Fruit fly (Drosophila melanogaster) whole organism, embryonic: ENCODE results near the gene Chchd2.

ENCODE experiments used
- Abd-B ChIP-seq: fragments of 200-800 bp; sonication (Bioruptor generic); optimal IDR thresholded peaks from 2 replicates; lab custom pipeline; 2018; ENCODE audit warnings: missing biosample characterization, mild to moderate bottlenecking, missing genetic modification characterization, moderate library complexity
- BEAF-32 ChIP-seq: fragments of 200-800 bp; sonication (Bioruptor generic); optimal IDR thresholded peaks from 3 replicates; lab custom pipeline; 2017; ENCODE audit warnings: missing biosample characterization, missing genetic modification characterization, mild to moderate bottlenecking, moderate library complexity, missing genetic modification reagents
- CG12744 ChIP-seq: fragments of 200-800 bp; sonication (Bioruptor generic); optimal IDR thresholded peaks from 2 replicates; lab custom pipeline; 2016; ENCODE audit warnings: missing biosample characterization, missing genetic modification characterization
- CG12942 ChIP-seq: fragments of 200-800 bp; sonication (Bioruptor generic); optimal IDR thresholded peaks from 3 replicates; lab custom pipeline; 2016; ENCODE audit warnings: missing biosample characterization, missing genetic modification characterization
- CG13424 ChIP-seq: fragments of 200-800 bp; sonication (Bioruptor generic); optimal IDR thresholded peaks from 2 replicates; lab custom pipeline; 2019; ENCODE audit warnings: missing biosample characterization, mild to moderate bottlenecking, missing genetic modification characterization, moderate library complexity
- CG13775 ChIP-seq: fragments of 200-800 bp; sonication (Bioruptor generic); optimal IDR thresholded peaks from 3 replicates; lab custom pipeline; 2017; ENCODE audit warnings: missing biosample characterization, mild to moderate bottlenecking, missing genetic modification characterization
- CG1603 ChIP-seq: fragments of 200-800 bp; sonication (Bioruptor generic); optimal IDR thresholded peaks from 2 replicates; lab custom pipeline; 2019; ENCODE audit warnings: missing biosample characterization, mild to moderate bottlenecking, missing genetic modification characterization, moderate library complexity
- CG1647 ChIP-seq: fragments of 200-800 bp; sonication (Bioruptor generic); optimal IDR thresholded peaks from 3 replicates; lab custom pipeline; 2016; ENCODE audit warnings: missing biosample characterization, missing genetic modification characterization
- CG17385 ChIP-seq: fragments of 200-800 bp; sonication (Bioruptor generic); optimal IDR thresholded peaks from 3 replicates; lab custom pipeline; 2018; ENCODE audit warnings: missing biosample characterization, mild to moderate bottlenecking, missing genetic modification characterization
- CG17568 ChIP-seq: fragments of 200-800 bp; sonication (Bioruptor generic); optimal IDR thresholded peaks from 2 replicates; lab custom pipeline; 2018; ENCODE audit warnings: missing biosample characterization, mild to moderate bottlenecking, missing genetic modification characterization, moderate library complexity
- CG18262 ChIP-seq: fragments of 200-800 bp; optimal IDR thresholded peaks from 3 replicates; lab custom pipeline; 2019; ENCODE audit warnings: missing biosample characterization, mild to moderate bottlenecking, missing genetic modification characterization, moderate library complexity
- CG2120 ChIP-seq: fragments of 200-800 bp; sonication (Bioruptor generic); optimal IDR thresholded peaks from 3 replicates; lab custom pipeline; 2016; ENCODE audit warnings: missing biosample characterization, missing genetic modification characterization
- CG3407 ChIP-seq: fragments of 200-800 bp; sonication (Bioruptor generic); optimal IDR thresholded peaks from 2 replicates; lab custom pipeline; 2018; ENCODE audit warnings: missing biosample characterization, mild to moderate bottlenecking, missing genetic modification characterization
- CG3847 ChIP-seq: fragments of 200-800 bp; sonication (Bioruptor generic); IDR thresholded peaks from 2 replicates; pipeline ENCODE4 v1.3.6; 2022; ENCODE audit warnings: missing biosample characterization, missing genetic modification characterization
- CG42726 ChIP-seq: fragments of 200-800 bp; sonication (Bioruptor generic); IDR thresholded peaks from 2 replicates; pipeline ENCODE4 v1.3.6; 2022; ENCODE audit warnings: missing biosample characterization, missing genetic modification characterization; ENCODE audit not compliant: partially characterized antibody
- CG4820 ChIP-seq: fragments of 200-800 bp; sonication (Bioruptor generic); optimal IDR thresholded peaks from 3 replicates; lab custom pipeline; 2016; ENCODE audit warnings: missing biosample characterization, missing genetic modification characterization
- CG6813 ChIP-seq: fragments of 200-800 bp; sonication (Bioruptor generic); optimal IDR thresholded peaks from 2 replicates; lab custom pipeline; 2017; ENCODE audit warnings: missing biosample characterization, missing genetic modification characterization, mild to moderate bottlenecking, moderate library complexity, missing genetic modification reagents
- CG7556 ChIP-seq: fragments of 200-800 bp; sonication (Bioruptor generic); optimal IDR thresholded peaks from 2 replicates; lab custom pipeline; 2017; ENCODE audit warnings: missing biosample characterization, mild to moderate bottlenecking, missing genetic modification characterization
- CG8281 ChIP-seq: fragments of 200-800 bp; sonication (Bioruptor generic); optimal IDR thresholded peaks from 2 replicates; lab custom pipeline; 2018; ENCODE audit warnings: missing biosample characterization, mild to moderate bottlenecking, missing genetic modification characterization, moderate library complexity
- CG8765 ChIP-seq: fragments of 200-800 bp; sonication (Bioruptor generic); IDR thresholded peaks from 2 replicates; pipeline ENCODE4 v1.3.6; 2022; ENCODE audit warnings: missing biosample characterization, missing genetic modification characterization
- CG8924 ChIP-seq: fragments of 200-800 bp; optimal IDR thresholded peaks from 3 replicates; lab custom pipeline; 2019; ENCODE audit warnings: missing biosample characterization, mild to moderate bottlenecking, missing genetic modification characterization, moderate library complexity
- CG9876 ChIP-seq: fragments of 200-800 bp; sonication (Bioruptor generic); optimal IDR thresholded peaks from 2 replicates; lab custom pipeline; 2016; ENCODE audit warnings: missing biosample characterization, missing genetic modification characterization
- Deaf1 ChIP-seq: fragments of 200-800 bp; optimal IDR thresholded peaks from 3 replicates; lab custom pipeline; 2019; ENCODE audit warnings: missing biosample characterization, mild to moderate bottlenecking, missing genetic modification characterization, moderate library complexity
- Doc3 ChIP-seq: fragments of 200-800 bp; sonication (Bioruptor generic); IDR thresholded peaks from 3 replicates; pipeline ENCODE4 v1.3.6; 2022; ENCODE audit warnings: missing biosample characterization, missing genetic modification characterization; ENCODE audit not compliant: partially characterized antibody
- Jarid2 ChIP-seq: fragments of 200-800 bp; sonication (Bioruptor generic); optimal IDR thresholded peaks from 3 replicates; lab custom pipeline; 2017; ENCODE audit warnings: mild to moderate bottlenecking, missing biosample characterization, missing genetic modification reagents, missing genetic modification characterization
- Lpt ChIP-seq: fragments of >200 bp; optimal IDR thresholded peaks from 2 replicates; lab custom pipeline; 2018; ENCODE audit warnings: missing biosample characterization, missing genetic modification characterization
- MESR4 ChIP-seq: fragments of 200-800 bp; sonication (Bioruptor generic); optimal IDR thresholded peaks from 2 replicates; lab custom pipeline; 2018; ENCODE audit warnings: missing biosample characterization, mild to moderate bottlenecking, missing genetic modification characterization, moderate library complexity
- Meics ChIP-seq: fragments of 200-800 bp; sonication (Bioruptor generic); optimal IDR thresholded peaks from 2 replicates; lab custom pipeline; 2017; ENCODE audit warnings: missing biosample characterization, mild to moderate bottlenecking, missing genetic modification characterization
- Nf-YA ChIP-seq: fragments of 200-800 bp; sonication (Bioruptor generic); IDR thresholded peaks from 2 replicates; pipeline ENCODE4 v1.3.6; 2022; ENCODE audit warnings: missing biosample characterization, missing genetic modification characterization
- Ptx1 ChIP-seq: fragments of 200-800 bp; sonication (Bioruptor generic); IDR thresholded peaks from 2 replicates; pipeline ENCODE4 v1.3.6; 2022; ENCODE audit warnings: missing biosample characterization, missing genetic modification characterization
- Sox100B ChIP-seq: fragments of 200-800 bp; sonication (Bioruptor generic); optimal IDR thresholded peaks from 3 replicates; lab custom pipeline; 2018; ENCODE audit warnings: missing biosample characterization, mild to moderate bottlenecking, missing genetic modification characterization
- Xbp1 ChIP-seq: fragments of 200-800 bp; sonication (Bioruptor generic); optimal IDR thresholded peaks from 3 replicates; lab custom pipeline; 2016; ENCODE audit warnings: missing biosample characterization, mild to moderate bottlenecking, missing genetic modification characterization
- ato ChIP-seq: fragments of 200-800 bp; sonication (Bioruptor generic); IDR thresholded peaks from 2 replicates; pipeline ENCODE4 v1.3.6; 2022; ENCODE audit warnings: missing biosample characterization, missing genetic modification characterization; ENCODE audit not compliant: partially characterized antibody
- bigmax ChIP-seq: fragments of 200-800 bp; sonication (Bioruptor generic); optimal IDR thresholded peaks from 2 replicates; lab custom pipeline; 2018; ENCODE audit warnings: missing biosample characterization, mild to moderate bottlenecking, missing genetic modification characterization
- caup ChIP-seq: fragments of 200-800 bp; sonication (Bioruptor generic); optimal IDR thresholded peaks from 3 replicates; lab custom pipeline; 2017; ENCODE audit warnings: missing biosample characterization, mild to moderate bottlenecking, missing genetic modification characterization, moderate library complexity; ENCODE audit not compliant: severe bottlenecking
- corto ChIP-seq: fragments of 200-800 bp; sonication (Bioruptor generic); optimal IDR thresholded peaks from 2 replicates; lab custom pipeline; 2016; ENCODE audit warnings: missing biosample characterization, mild to moderate bottlenecking, missing genetic modification characterization, moderate library complexity
- dm ChIP-seq: fragments of 200-800 bp; sonication (Bioruptor generic); optimal IDR thresholded peaks from 3 replicates; lab custom pipeline; 2016; ENCODE audit warnings: missing biosample characterization, missing genetic modification characterization
- dmrt99B ChIP-seq: fragments of 200-800 bp; sonication (Bioruptor generic); optimal IDR thresholded peaks from 2 replicates; lab custom pipeline; 2018; ENCODE audit warnings: missing biosample characterization, mild to moderate bottlenecking, missing genetic modification characterization, moderate library complexity
- en ChIP-seq: fragments of 200-800 bp; sonication (Bioruptor generic); optimal IDR thresholded peaks from 2 replicates; lab custom pipeline; 2016; ENCODE audit warnings: missing biosample characterization, missing genetic modification characterization
- exex ChIP-seq: fragments of 200-800 bp; sonication (Bioruptor generic); optimal IDR thresholded peaks from 4 replicates; lab custom pipeline; 2018; ENCODE audit warnings: missing biosample characterization, mild to moderate bottlenecking, missing genetic modification characterization, moderate library complexity
- fu2 ChIP-seq: fragments of 200-800 bp; sonication (Bioruptor generic); optimal IDR thresholded peaks from 2 replicates; lab custom pipeline; 2016; ENCODE audit warnings: missing biosample characterization, missing genetic modification characterization
- grau ChIP-seq: fragments of 200-800 bp; optimal IDR thresholded peaks from 3 replicates; lab custom pipeline; 2019; ENCODE audit warnings: missing biosample characterization, mild to moderate bottlenecking, missing genetic modification characterization, moderate library complexity
- gro ChIP-seq: fragments of 200-800 bp; sonication (Bioruptor generic); optimal IDR thresholded peaks from 2 replicates; lab custom pipeline; 2016; ENCODE audit warnings: missing biosample characterization, missing genetic modification characterization
- jing ChIP-seq: fragments of 200-800 bp; sonication (Bioruptor generic); optimal IDR thresholded peaks from 2 replicates; lab custom pipeline; 2018; ENCODE audit warnings: missing biosample characterization, mild to moderate bottlenecking, missing genetic modification characterization
- lbe ChIP-seq: fragments of 200-800 bp; sonication (Bioruptor generic); optimal IDR thresholded peaks from 2 replicates; lab custom pipeline; 2016; ENCODE audit warnings: missing biosample characterization, mild to moderate bottlenecking, missing genetic modification characterization
- maf-S ChIP-seq: fragments of 200-800 bp; sonication (Bioruptor generic); optimal IDR thresholded peaks from 2 replicates; lab custom pipeline; 2016; ENCODE audit warnings: missing biosample characterization, missing genetic modification characterization
- nerfin-1 ChIP-seq: fragments of 200-800 bp; sonication (Bioruptor generic); optimal IDR thresholded peaks from 3 replicates; lab custom pipeline; 2019; ENCODE audit warnings: missing biosample characterization, mild to moderate bottlenecking, missing genetic modification characterization, moderate library complexity
- nom ChIP-seq: fragments of 200-800 bp; sonication (Bioruptor generic); optimal IDR thresholded peaks from 2 replicates; lab custom pipeline; 2017; ENCODE audit warnings: missing biosample characterization, missing genetic modification characterization, mild to moderate bottlenecking, moderate library complexity, missing genetic modification reagents
- sisA ChIP-seq: fragments of 200-800 bp; sonication (Bioruptor generic); IDR thresholded peaks from 2 replicates; pipeline ENCODE4 v1.3.6; 2022; ENCODE audit warnings: missing biosample characterization, missing genetic modification characterization
- tio ChIP-seq: fragments of 200-800 bp; sonication (Bioruptor generic); optimal IDR thresholded peaks from 2 replicates; lab custom pipeline; 2017; ENCODE audit warnings: missing biosample characterization, missing genetic modification characterization, inconsistent platforms

Chchd2 gene

dm6 chrX:17107401-17107916 is 41.3 kb upstream of the Chchd2 start, which contains the start of gene CG5004 (continued):
- TF ChIP-seq CG3407 (no peak), Sox100B (GFP tag; lab: Kevin White, UChicago) (no peak), CG1647 (GFP tag; lab: Kevin White, UChicago) (no peak), CG12744 (GFP tag; lab: Kevin White, UChicago) (no peak), exex (no peak), CG18262 (tag; lab: Kevin White, UChicago) (no peak), CG8281 (tag; lab: Kevin White, UChicago) (no peak), caup (GFP tag; lab: Kevin White, UChicago) (peak; percentile 6), sisA (no peak), CG6813 (GFP tag; lab: Kevin White, UChicago) (no peak), CG12942 (no peak), lbe (no peak), Xbp1 (GFP tag; lab: Kevin White, UChicago) (no peak), Jarid2 (GFP tag; lab: Kevin White, UChicago) (peak; percentile 87), Nf-YA (GFP tag; lab: Robert Waterston, UW) (no peak), CG2120 (no peak), Doc3 (0 out of 3 replicates have a peak, but pooled peaks have one; percentile 33), Meics (GFP tag; lab: Kevin White, UChicago) (no peak), corto (no peak), dm (GFP tag; lab: Kevin White, UChicago) (no peak), CG7556 (GFP tag; lab: Kevin White, UChicago) (no peak), CG9876 (GFP tag; lab: Kevin White, UChicago) (no peak), bigmax (no peak), tio (GFP tag; lab: Kevin White, UChicago) (no peak), Ptx1 (GFP tag; lab: Robert Waterston, UW) (no peak), nom (peak; percentile 29), Deaf1 (tag; lab: Kevin White, UChicago) (no peak), en (GFP tag; lab: Kevin White, UChicago) (no peak), CG4820 (GFP tag; lab: Kevin White, UChicago) (no peak), CG1603 (tag; lab: Kevin White, UChicago) (peak; percentile 48), Lpt (GFP tag; lab: Kevin White, UChicago) (no peak), CG13775 (GFP tag; lab: Kevin White, UChicago) (no peak), grau (tag; lab: Kevin White, UChicago) (no peak), MESR4 (GFP tag; lab: Kevin White, UChicago) (peak; percentile 23), dmrt99B (tag; lab: Kevin White, UChicago) (no peak), CG8924 (tag; lab: Kevin White, UChicago) (no peak), CG42726 (0 out of 2 replicates have a peak, but pooled peaks have one; percentile 41), CG13424 (tag; lab: Kevin White, UChicago) (no peak), Abd-B (no peak), maf-S (no peak), ato (GFP tag; lab: Robert Waterston, UW) (peak; percentile 49; the same call in 1 of the 2 replicates), gro (GFP tag; lab: Kevin White, UChicago) (no peak), CG8765 (GFP tag; lab: Robert Waterston, UW) (no peak), CG17568 (peak; percentile 52), CG17385 (no peak), fu2 (GFP tag; lab: Kevin White, UChicago) (no peak), BEAF-32 (GFP tag; lab: Kevin White, UChicago) (peak; percentile 68), nerfin-1 (tag; lab: Kevin White, UChicago) (peak; percentile 74), CG3847 (GFP tag; lab: Robert Waterston, UW) (no peak), jing (GFP tag; lab: Kevin White, UChicago) (no peak)
